Fruit fly (Drosophila melanogaster) whole organism, embryonic: ENCODE data around the gene CG1785.

Source experiments
- Atf-2 ChIP-seq: fragments of 200-800 bp; sonication (Bioruptor generic); optimal IDR thresholded peaks from 2 replicates; lab custom pipeline; 2016; ENCODE audit warnings: missing biosample characterization, missing genetic modification characterization
- Bteb2 ChIP-seq: fragments of 200-800 bp; sonication (Bioruptor generic); optimal IDR thresholded peaks from 2 replicates; lab custom pipeline; 2016; ENCODE audit warnings: missing biosample characterization, missing genetic modification characterization
- CG10431 ChIP-seq: fragments of 200-800 bp; sonication (Bioruptor generic); optimal IDR thresholded peaks from 3 replicates; lab custom pipeline; 2018; ENCODE audit warnings: missing biosample characterization, mild to moderate bottlenecking, missing genetic modification characterization
- CG10654 ChIP-seq: fragments of 200-800 bp; sonication (Bioruptor generic); optimal IDR thresholded peaks from 2 replicates; lab custom pipeline; 2016; ENCODE audit warnings: missing biosample characterization, missing genetic modification characterization
- CG13424 ChIP-seq: fragments of 200-800 bp; sonication (Bioruptor generic); optimal IDR thresholded peaks from 2 replicates; lab custom pipeline; 2019; ENCODE audit warnings: missing biosample characterization, mild to moderate bottlenecking, missing genetic modification characterization, moderate library complexity
- CG14014 ChIP-seq: fragments of 200-800 bp; sonication (Bioruptor generic); IDR thresholded peaks from 2 replicates; pipeline ENCODE4 v1.3.6; 2022; ENCODE audit warnings: missing biosample characterization, missing genetic modification characterization
- CG14667 ChIP-seq: fragments of 200-800 bp; sonication (Bioruptor generic); IDR thresholded peaks from 2 replicates; pipeline ENCODE4 v1.3.6; 2022; ENCODE audit warnings: missing biosample characterization, missing genetic modification characterization
- CG16863 ChIP-seq: fragments of 200-800 bp; sonication (Bioruptor generic); optimal IDR thresholded peaks from 3 replicates; lab custom pipeline; 2016; ENCODE audit warnings: missing biosample characterization, missing genetic modification characterization
- CG17802 ChIP-seq: fragments of 200-800 bp; sonication (Bioruptor generic); optimal IDR thresholded peaks from 2 replicates; lab custom pipeline; 2018; ENCODE audit warnings: missing biosample characterization, mild to moderate bottlenecking, missing genetic modification characterization, moderate library complexity
- CG18011 ChIP-seq: fragments of 200-800 bp; sonication (Bioruptor generic); optimal IDR thresholded peaks from 2 replicates; lab custom pipeline; 2017; ENCODE audit warnings: missing biosample characterization, missing genetic modification characterization, mild to moderate bottlenecking, moderate library complexity, missing genotype
- CG18599 ChIP-seq: fragments of 200-800 bp; sonication (Bioruptor generic); optimal IDR thresholded peaks from 3 replicates; lab custom pipeline; 2017; ENCODE audit warnings: missing biosample characterization, missing genetic modification characterization, mild to moderate bottlenecking, moderate library complexity, missing genetic modification reagents
- CG2116 ChIP-seq: fragments of 200-800 bp; sonication (Bioruptor generic); optimal IDR thresholded peaks from 3 replicates; lab custom pipeline; 2018; ENCODE audit warnings: missing biosample characterization, mild to moderate bottlenecking, missing genetic modification characterization
- CG3065 ChIP-seq: fragments of 200-800 bp; sonication (Bioruptor generic); optimal IDR thresholded peaks from 2 replicates; lab custom pipeline; 2016; ENCODE audit warnings: missing biosample characterization, missing genetic modification characterization
- CG32772 ChIP-seq: fragments of 200-800 bp; sonication (Bioruptor generic); IDR thresholded peaks from 2 replicates; pipeline ENCODE4 v1.3.6; 2022; ENCODE audit warnings: missing biosample characterization, missing genetic modification characterization
- CG3847 ChIP-seq: fragments of 200-800 bp; sonication (Bioruptor generic); IDR thresholded peaks from 2 replicates; pipeline ENCODE4 v1.3.6; 2022; ENCODE audit warnings: missing biosample characterization, missing genetic modification characterization
- CG3995 ChIP-seq: fragments of 200-800 bp; sonication (Bioruptor generic); optimal IDR thresholded peaks from 3 replicates; lab custom pipeline; 2016; ENCODE audit warnings: missing biosample characterization, missing genetic modification characterization
- CG42726 ChIP-seq: fragments of 200-800 bp; sonication (Bioruptor generic); IDR thresholded peaks from 2 replicates; pipeline ENCODE4 v1.3.6; 2022; ENCODE audit warnings: missing biosample characterization, missing genetic modification characterization; ENCODE audit not compliant: partially characterized antibody
- CG4617 ChIP-seq: fragments of 200-800 bp; sonication (Bioruptor generic); optimal IDR thresholded peaks from 3 replicates; lab custom pipeline; 2016; ENCODE audit warnings: missing biosample characterization, missing genetic modification characterization, borderline replicate concordance
- CG8944 ChIP-seq: fragments of 200-800 bp; sonication (Bioruptor generic); optimal IDR thresholded peaks from 3 replicates; lab custom pipeline; 2016; ENCODE audit warnings: missing biosample characterization, missing genetic modification characterization
- Chrac-16 ChIP-seq: fragments of 200-800 bp; sonication (Bioruptor generic); optimal IDR thresholded peaks from 3 replicates; lab custom pipeline; 2016; ENCODE audit warnings: missing biosample characterization, missing genetic modification characterization
- E2f1 ChIP-seq: fragments of 200-800 bp; sonication (Bioruptor generic); IDR thresholded peaks from 2 replicates; pipeline ENCODE4 v1.3.6; 2022; ENCODE audit warnings: missing biosample characterization, missing genetic modification characterization
- H15 ChIP-seq: fragments of 200-800 bp; sonication (Bioruptor generic); IDR thresholded peaks from 3 replicates; pipeline ENCODE4 v1.3.6; 2022; ENCODE audit warnings: missing biosample characterization, missing genetic modification characterization
- Lpt ChIP-seq: fragments of >200 bp; optimal IDR thresholded peaks from 2 replicates; lab custom pipeline; 2018; ENCODE audit warnings: missing biosample characterization, missing genetic modification characterization
- MESR4 ChIP-seq: fragments of 200-800 bp; sonication (Bioruptor generic); optimal IDR thresholded peaks from 2 replicates; lab custom pipeline; 2018; ENCODE audit warnings: missing biosample characterization, mild to moderate bottlenecking, missing genetic modification characterization, moderate library complexity
- Mrtf ChIP-seq: fragments of 200-800 bp; sonication (Bioruptor generic); IDR thresholded peaks from 3 replicates; pipeline ENCODE4 v1.3.6; 2022; ENCODE audit warnings: missing biosample characterization, missing genetic modification characterization
- NC2β ChIP-seq: fragments of 200-800 bp; sonication (Bioruptor generic); optimal IDR thresholded peaks from 2 replicates; lab custom pipeline; 2016; ENCODE audit warnings: missing biosample characterization, missing genetic modification characterization
- Nf-YB ChIP-seq: fragments of 200-800 bp; sonication (Bioruptor generic); optimal IDR thresholded peaks from 3 replicates; lab custom pipeline; 2019; ENCODE audit warnings: missing biosample characterization, mild to moderate bottlenecking, missing genetic modification characterization, moderate library complexity
- Xbp1 ChIP-seq: fragments of 200-800 bp; sonication (Bioruptor generic); optimal IDR thresholded peaks from 3 replicates; lab custom pipeline; 2016; ENCODE audit warnings: missing biosample characterization, mild to moderate bottlenecking, missing genetic modification characterization
- ab ChIP-seq: fragments of 200-800 bp; sonication (Bioruptor generic); optimal IDR thresholded peaks from 2 replicates; lab custom pipeline; 2016; ENCODE audit warnings: missing biosample characterization, missing genetic modification characterization
- bcd ChIP-seq: fragments of 200-800 bp; sonication (Bioruptor generic); optimal IDR thresholded peaks from 2 replicates; lab custom pipeline; 2017; ENCODE audit warnings: missing biosample characterization, mild to moderate bottlenecking, missing genetic modification characterization
- chinmo ChIP-seq: fragments of 200-800 bp; sonication (Bioruptor generic); IDR thresholded peaks from 4 replicates; pipeline ENCODE4 v1.3.6; 2022; ENCODE audit warnings: missing biosample characterization, missing genetic modification characterization; ENCODE audit not compliant: partially characterized antibody
- croc ChIP-seq: fragments of 200-800 bp; sonication (Bioruptor generic); conservative IDR thresholded peaks from 3 replicates; pipeline ENCODE4 v1.3.6; 2022; ENCODE audit warnings: missing biosample characterization, missing genetic modification characterization
- fd64A ChIP-seq: fragments of 200-800 bp; sonication (Bioruptor generic); optimal IDR thresholded peaks from 3 replicates; lab custom pipeline; 2018; ENCODE audit warnings: missing biosample characterization, mild to moderate bottlenecking, missing genetic modification characterization
- gem ChIP-seq: fragments of 200-800 bp; sonication (Bioruptor generic); optimal IDR thresholded peaks from 2 replicates; lab custom pipeline; 2019; ENCODE audit warnings: missing biosample characterization, mild to moderate bottlenecking, missing genetic modification characterization, moderate library complexity
- gt ChIP-seq: fragments of 200-800 bp; sonication (Bioruptor generic); IDR thresholded peaks from 2 replicates; pipeline ENCODE4 v1.3.6; 2022; ENCODE audit warnings: missing biosample characterization, missing genetic modification characterization
- ind ChIP-seq: fragments of 200-800 bp; sonication (Bioruptor generic); optimal IDR thresholded peaks from 3 replicates; lab custom pipeline; 2016; ENCODE audit warnings: missing biosample characterization, missing genetic modification characterization
- insv ChIP-seq, 2 experiments: fragments of 200-800 bp; sonication (Bioruptor generic); optimal IDR thresholded peaks; 3 replicates each; lab custom pipeline; 2016 to 2018; ENCODE audit warnings: missing biosample characterization in 2 of 2, missing genetic modification characterization in 2 of 2
- kni ChIP-seq: fragments of 200-800 bp; sonication (Bioruptor generic); optimal IDR thresholded peaks from 3 replicates; lab custom pipeline; 2017; ENCODE audit warnings: mild to moderate bottlenecking, missing biosample characterization, missing genetic modification reagents, missing genetic modification characterization
- lab ChIP-seq: fragments of 200-800 bp; sonication (Bioruptor generic); optimal IDR thresholded peaks from 3 replicates; lab custom pipeline; 2017; ENCODE audit warnings: missing biosample characterization, missing genetic modification characterization, mild to moderate bottlenecking, moderate library complexity, missing genetic modification reagents
- onecut ChIP-seq: fragments of 200-800 bp; sonication (Bioruptor generic); IDR thresholded peaks from 2 replicates; pipeline ENCODE4 v1.3.6; 2022; ENCODE audit warnings: missing biosample characterization, missing genetic modification characterization
- otp ChIP-seq: fragments of 200-800 bp; sonication (Bioruptor generic); IDR thresholded peaks from 3 replicates; pipeline ENCODE4, ENCODE4 v1.3.6; 2022; ENCODE audit warnings: missing biosample characterization, missing genetic modification characterization
- rib ChIP-seq: fragments of 200-800 bp; sonication (Bioruptor generic); IDR thresholded peaks from 2 replicates; pipeline ENCODE4 v1.3.6; 2022; ENCODE audit warnings: missing biosample characterization, missing genetic modification characterization
- ro ChIP-seq: fragments of 200-800 bp; sonication (Bioruptor generic); IDR thresholded peaks from 2 replicates; pipeline ENCODE4 v1.3.6; 2022; ENCODE audit warnings: missing biosample characterization, missing genetic modification characterization
- sima ChIP-seq: fragments of 200-800 bp; sonication (Bioruptor generic); optimal IDR thresholded peaks from 2 replicates; lab custom pipeline; 2016; ENCODE audit warnings: missing biosample characterization, missing genetic modification characterization
- slbo ChIP-seq: fragments of 200-800 bp; sonication (Bioruptor generic); IDR thresholded peaks from 2 replicates; pipeline ENCODE4 v1.3.6; 2022; ENCODE audit warnings: missing biosample characterization, missing genetic modification characterization
- tgo ChIP-seq: fragments of 200-800 bp; sonication (Bioruptor generic); IDR thresholded peaks from 3 replicates; pipeline ENCODE4 v1.3.6; 2022; ENCODE audit warnings: missing biosample characterization, missing genetic modification characterization
- tna ChIP-seq: fragments of 200-800 bp; sonication (Bioruptor generic); IDR thresholded peaks from 2 replicates; pipeline ENCODE4 v1.3.6; 2022; ENCODE audit warnings: missing biosample characterization, missing genetic modification characterization; ENCODE audit not compliant: partially characterized antibody
- unc-4 ChIP-seq: fragments of 200-800 bp; sonication (Bioruptor generic); IDR thresholded peaks from 2 replicates; pipeline ENCODE4 v1.3.6; 2022; ENCODE audit warnings: missing biosample characterization, missing genetic modification characterization; ENCODE audit not compliant: partially characterized antibody
- vnd ChIP-seq: fragments of 200-800 bp; sonication (Bioruptor generic); IDR thresholded peaks from 3 replicates; pipeline ENCODE4 v1.3.6; 2022; ENCODE audit warnings: missing biosample characterization, missing genetic modification characterization; ENCODE audit not compliant: partially characterized antibody
- zf30C ChIP-seq: fragments of 200-800 bp; sonication (Bioruptor generic); optimal IDR thresholded peaks from 3 replicates; lab custom pipeline; 2018; ENCODE audit warnings: missing biosample characterization, mild to moderate bottlenecking, missing genetic modification characterization

Gene CG1785

DNA sequence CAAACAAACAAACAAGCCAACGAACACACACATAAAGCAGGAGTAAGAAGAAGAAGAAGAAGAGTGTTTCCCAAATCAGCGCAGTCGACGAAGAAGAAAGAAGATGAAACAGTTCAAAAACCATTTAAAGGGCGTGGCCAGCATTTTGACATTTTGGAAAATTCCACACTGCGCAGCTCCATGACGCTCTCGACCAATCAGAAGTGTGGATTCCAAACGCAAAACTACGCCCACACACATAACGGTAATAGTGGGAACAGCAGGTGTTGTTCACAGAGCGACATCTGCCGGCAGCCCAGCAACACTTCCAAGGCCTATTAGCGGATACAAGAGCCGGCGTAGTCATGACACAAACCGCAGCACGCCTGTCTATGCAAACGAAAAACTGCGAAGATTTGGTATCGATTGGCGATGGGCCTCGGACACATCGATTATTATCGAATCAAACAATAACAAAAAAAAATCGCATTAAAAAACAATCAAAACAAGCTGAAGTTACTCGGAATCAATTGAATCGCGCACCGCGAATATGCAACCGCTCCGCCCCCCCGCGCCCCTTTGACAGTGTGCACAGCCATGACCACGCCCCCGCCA lies 38.0 kb upstream of the CG1785 start, which contains the start of gene Rubicon (continued):
- TF ChIP-seq CG16863 (GFP tag; lab: Kevin White, UChicago) (peak; percentile 10), kni (GFP tag; lab: Kevin White, UChicago) (peak; percentile 6), rib (GFP tag; lab: Robert Waterston, UW) (no peak), Bteb2 (GFP tag; lab: Kevin White, UChicago) (no peak), CG17802 (tag; lab: Kevin White, UChicago) (peak; percentile 37), lab (GFP tag; lab: Kevin White, UChicago) (peak; percentile 56), CG32772 (GFP tag; lab: Robert Waterston, UW) (no peak), ro (no peak), ind (peak; percentile 20), CG4617 (peak; percentile 49), CG10431 (GFP tag; lab: Kevin White, UChicago) (no peak), onecut (GFP tag; lab: Robert Waterston, UW) (peak; percentile 52), CG3995 (GFP tag; lab: Kevin White, UChicago) (peak; percentile 10), Atf-2 (GFP tag; lab: Kevin White, UChicago) (no peak), CG13424 (peak; percentile 35), unc-4 (peak; percentile 88), Nf-YB (GFP tag; lab: Kevin White, UChicago) (peak; percentile 96), tna (GFP tag; lab: Robert Waterston, UW) (peak; percentile 84), Lpt (GFP tag; lab: Kevin White, UChicago) (no peak), CG2116 (GFP tag; lab: Kevin White, UChicago) (peak; percentile 91), CG18599 (peak; percentile 1), CG14667 (GFP tag; lab: Robert Waterston, UW) (no peak), sima (no peak), bcd (peak; percentile 32), zf30C (no peak), CG14014 (no peak), croc (GFP tag; lab: Robert Waterston, UW) (no peak), chinmo (GFP tag; lab: Robert Waterston, UW) (peak; percentile 85; the same call in 2 of the 4 replicates), CG3847 (GFP tag; lab: Robert Waterston, UW) (peak; percentile 66), H15 (GFP tag; lab: Robert Waterston, UW) (0 out of 3 replicates have a peak, but pooled peaks have one; percentile 33), fd64A (GFP tag; lab: Kevin White, UChicago) (no peak), E2f1 (GFP tag; lab: Robert Waterston, UW) (peak; percentile 27; the same call in 1 of the 2 replicates), otp (GFP tag; lab: Robert Waterston, UW) (no peak), CG18011 (GFP tag; lab: Kevin White, UChicago) (no peak), CG3065 (peak; percentile 33), NC2β (GFP tag; lab: Kevin White, UChicago) (peak; percentile 64), slbo (GFP tag; lab: Robert Waterston, UW) (peak; percentile 52), gem (tag; lab: Kevin White, UChicago) (peak; percentile 15), CG10654 (GFP tag; lab: Kevin White, UChicago) (no peak), insv (GFP tag; optimal IDR thresholded peaks at IDR 0.05; lab: Kevin White, UChicago) (peak in 1 of 2 experiments; percentile 68), tgo (GFP tag; lab: Robert Waterston, UW) (no peak), vnd (GFP tag; lab: Robert Waterston, UW) (peak; percentile 74), Chrac-16 (GFP tag; lab: Kevin White, UChicago) (peak; percentile 15), CG8944 (GFP tag; lab: Kevin White, UChicago) (no peak), Mrtf (GFP tag; lab: Robert Waterston, UW) (no peak), ab (no peak), gt (GFP tag; lab: Robert Waterston, UW) (no peak), CG42726 (GFP tag; lab: Robert Waterston, UW) (peak; percentile 90), Xbp1 (GFP tag; lab: Kevin White, UChicago) (peak; percentile 59), MESR4 (GFP tag; lab: Kevin White, UChicago) (peak; percentile 90)
